Fruit fly (Drosophila melanogaster) whole organism, embryonic: ENCODE results near the gene Pat1.

ENCODE experiments used
- Bdp1 ChIP-seq: fragments of 200-800 bp; sonication (Bioruptor generic); optimal IDR thresholded peaks from 3 replicates; lab custom pipeline; 2016; ENCODE audit warnings: missing biosample characterization, missing genetic modification characterization
- CG1024 ChIP-seq: fragments of 200-800 bp; sonication (Bioruptor generic); IDR thresholded peaks from 2 replicates; pipeline ENCODE4 v1.3.6; 2022; ENCODE audit warnings: missing biosample characterization, missing genetic modification characterization
- CG11247 ChIP-seq: fragments of 200-800 bp; sonication (Bioruptor generic); IDR thresholded peaks from 2 replicates; pipeline ENCODE4 v1.3.6; 2022; ENCODE audit warnings: missing biosample characterization, missing genetic modification characterization
- CG11504 ChIP-seq: fragments of 200-800 bp; sonication (Bioruptor generic); optimal IDR thresholded peaks from 3 replicates; lab custom pipeline; 2019; ENCODE audit warnings: missing biosample characterization, mild to moderate bottlenecking, missing genetic modification characterization, moderate library complexity
- CG12155 ChIP-seq: fragments of 200-800 bp; sonication (Bioruptor generic); optimal IDR thresholded peaks from 3 replicates; lab custom pipeline; 2016; ENCODE audit warnings: missing biosample characterization, missing genetic modification characterization
- CG12236 ChIP-seq: fragments of 200-800 bp; sonication (Bioruptor generic); optimal IDR thresholded peaks from 2 replicates; lab custom pipeline; 2016; ENCODE audit warnings: missing biosample characterization, missing genetic modification characterization
- CG12391 ChIP-seq: fragments of 200-800 bp; sonication (Bioruptor generic); optimal IDR thresholded peaks from 3 replicates; lab custom pipeline; 2018; ENCODE audit warnings: missing biosample characterization, mild to moderate bottlenecking, missing genetic modification characterization, moderate library complexity
- CG12744 ChIP-seq: fragments of 200-800 bp; sonication (Bioruptor generic); optimal IDR thresholded peaks from 2 replicates; lab custom pipeline; 2016; ENCODE audit warnings: missing biosample characterization, missing genetic modification characterization
- CG13123 ChIP-seq: fragments of 200-800 bp; sonication (Bioruptor generic); optimal IDR thresholded peaks from 2 replicates; lab custom pipeline; 2016; ENCODE audit warnings: missing biosample characterization, missing genetic modification characterization
- CG13894 ChIP-seq: fragments of 200-800 bp; sonication (Bioruptor generic); optimal IDR thresholded peaks from 3 replicates; lab custom pipeline; 2018; ENCODE audit warnings: missing biosample characterization, mild to moderate bottlenecking, missing genetic modification characterization, moderate library complexity
- CG14710 ChIP-seq: fragments of 200-800 bp; sonication (Bioruptor generic); optimal IDR thresholded peaks from 3 replicates; lab custom pipeline; 2019; ENCODE audit warnings: missing biosample characterization, mild to moderate bottlenecking, missing genetic modification characterization, moderate library complexity
- CG15011 ChIP-seq: fragments of 200-800 bp; sonication (Bioruptor generic); optimal IDR thresholded peaks from 3 replicates; lab custom pipeline; 2018; ENCODE audit warnings: missing biosample characterization, mild to moderate bottlenecking, missing genetic modification characterization
- CG15073 ChIP-seq: fragments of 200-800 bp; sonication (Bioruptor generic); optimal IDR thresholded peaks from 2 replicates; lab custom pipeline; 2016; ENCODE audit warnings: missing biosample characterization, missing genetic modification characterization
- CG15601 ChIP-seq: fragments of 200-800 bp; sonication (Bioruptor generic); optimal IDR thresholded peaks from 3 replicates; lab custom pipeline; 2019; ENCODE audit warnings: missing biosample characterization, mild to moderate bottlenecking, missing genetic modification characterization, moderate library complexity
- CG1832 ChIP-seq: fragments of 200-800 bp; sonication (Bioruptor generic); optimal IDR thresholded peaks from 2 replicates; lab custom pipeline; 2017; ENCODE audit warnings: missing biosample characterization, mild to moderate bottlenecking, missing genetic modification characterization, inconsistent platforms
- CG2116 ChIP-seq: fragments of 200-800 bp; sonication (Bioruptor generic); optimal IDR thresholded peaks from 3 replicates; lab custom pipeline; 2018; ENCODE audit warnings: missing biosample characterization, mild to moderate bottlenecking, missing genetic modification characterization
- CG4617 ChIP-seq: fragments of 200-800 bp; sonication (Bioruptor generic); optimal IDR thresholded peaks from 3 replicates; lab custom pipeline; 2016; ENCODE audit warnings: missing biosample characterization, missing genetic modification characterization, borderline replicate concordance
- CG6854 ChIP-seq: fragments of 200-800 bp; sonication (Bioruptor generic); optimal IDR thresholded peaks from 3 replicates; lab custom pipeline; 2017; ENCODE audit warnings: missing biosample characterization, mild to moderate bottlenecking, missing genetic modification characterization
- CHES-1-like ChIP-seq: fragments of 200-800 bp; sonication (Bioruptor generic); optimal IDR thresholded peaks from 2 replicates; lab custom pipeline; 2016; ENCODE audit warnings: missing biosample characterization, missing genetic modification characterization
- Dfd ChIP-seq, 2 experiments: fragments of >200 bp; optimal IDR thresholded peaks; 2 replicates each; lab custom pipeline; 2017; ENCODE audit warnings: missing biosample characterization in 2 of 2, missing genetic modification characterization in 2 of 2
- Elba2 ChIP-seq: fragments of 200-800 bp; sonication (Bioruptor generic); optimal IDR thresholded peaks from 3 replicates; lab custom pipeline; 2016; ENCODE audit warnings: missing biosample characterization, missing genetic modification characterization
- H15 ChIP-seq: fragments of 200-800 bp; sonication (Bioruptor generic); IDR thresholded peaks from 3 replicates; pipeline ENCODE4 v1.3.6; 2022; ENCODE audit warnings: missing biosample characterization, missing genetic modification characterization
- Hey ChIP-seq: fragments of 200-800 bp; sonication (Bioruptor generic); optimal IDR thresholded peaks from 3 replicates; lab custom pipeline; 2018; ENCODE audit warnings: missing biosample characterization, mild to moderate bottlenecking, missing genetic modification characterization
- Hr51 ChIP-seq, 2 experiments: fragments of 200-800 bp; sonication (Bioruptor generic); optimal IDR thresholded peaks; 2 replicates in 1 of 2; 3 replicates in 1 of 2; lab custom pipeline; 2016 to 2018; ENCODE audit warnings: missing biosample characterization in 2 of 2, missing genetic modification characterization in 2 of 2, mild to moderate bottlenecking in 1 of 2, moderate library complexity in 1 of 2
- Hsf ChIP-seq: fragments of 200-800 bp; sonication (Bioruptor generic); optimal IDR thresholded peaks from 3 replicates; lab custom pipeline; 2016; ENCODE audit warnings: missing biosample characterization, missing genetic modification characterization
- Lpt ChIP-seq: fragments of >200 bp; optimal IDR thresholded peaks from 2 replicates; lab custom pipeline; 2018; ENCODE audit warnings: missing biosample characterization, missing genetic modification characterization
- Mad ChIP-seq: fragments of 200-800 bp; sonication (Bioruptor generic); optimal IDR thresholded peaks from 2 replicates; lab custom pipeline; 2016; ENCODE audit warnings: missing biosample characterization, missing genetic modification characterization
- Optix ChIP-seq: fragments of 200-800 bp; sonication (Bioruptor generic); IDR thresholded peaks from 3 replicates; pipeline ENCODE4 v1.3.6; 2022; ENCODE audit warnings: missing biosample characterization, missing genetic modification characterization
- Sin3A ChIP-seq: fragments of >200 bp; optimal IDR thresholded peaks from 2 replicates; lab custom pipeline; 2018
- amos ChIP-seq: fragments of 200-800 bp; sonication (Bioruptor generic); IDR thresholded peaks from 2 replicates; pipeline ENCODE4 v1.3.6; 2022; ENCODE audit warnings: missing biosample characterization, missing genetic modification characterization; ENCODE audit not compliant: partially characterized antibody
- ara ChIP-seq: fragments of 200-800 bp; sonication (Bioruptor generic); IDR thresholded peaks from 2 replicates; pipeline ENCODE4 v1.3.6; 2022; ENCODE audit warnings: missing biosample characterization, missing genetic modification characterization
- bigmax ChIP-seq: fragments of 200-800 bp; sonication (Bioruptor generic); optimal IDR thresholded peaks from 2 replicates; lab custom pipeline; 2018; ENCODE audit warnings: missing biosample characterization, mild to moderate bottlenecking, missing genetic modification characterization
- cato ChIP-seq: fragments of 200-800 bp; sonication (Bioruptor generic); optimal IDR thresholded peaks from 2 replicates; lab custom pipeline; 2016; ENCODE audit warnings: missing biosample characterization, missing genetic modification characterization, borderline replicate concordance
- ci ChIP-seq: fragments of 200-800 bp; sonication (Bioruptor generic); IDR thresholded peaks from 3 replicates; pipeline ENCODE4 v1.3.6; 2022; ENCODE audit warnings: missing biosample characterization, missing genetic modification characterization
- disco-r ChIP-seq: fragments of 200-800 bp; sonication (Bioruptor generic); optimal IDR thresholded peaks from 2 replicates; lab custom pipeline; 2016; ENCODE audit warnings: missing biosample characterization, missing genetic modification characterization
- dmrt99B ChIP-seq: fragments of 200-800 bp; sonication (Bioruptor generic); optimal IDR thresholded peaks from 2 replicates; lab custom pipeline; 2018; ENCODE audit warnings: missing biosample characterization, mild to moderate bottlenecking, missing genetic modification characterization, moderate library complexity
- fd3F ChIP-seq: fragments of 200-800 bp; sonication (Bioruptor generic); optimal IDR thresholded peaks from 2 replicates; lab custom pipeline; 2018; ENCODE audit warnings: missing biosample characterization, mild to moderate bottlenecking, missing genetic modification characterization, moderate library complexity
- jing ChIP-seq: fragments of 200-800 bp; sonication (Bioruptor generic); optimal IDR thresholded peaks from 2 replicates; lab custom pipeline; 2018; ENCODE audit warnings: missing biosample characterization, mild to moderate bottlenecking, missing genetic modification characterization
- nerfin-2 ChIP-seq: fragments of 200-800 bp; sonication (Bioruptor generic); IDR thresholded peaks from 2 replicates; pipeline ENCODE4 v1.3.6; 2022; ENCODE audit warnings: missing biosample characterization, missing genetic modification characterization; ENCODE audit not compliant: partially characterized antibody
- odd ChIP-seq: fragments of 200-800 bp; sonication (Bioruptor generic); optimal IDR thresholded peaks from 2 replicates; lab custom pipeline; 2017; ENCODE audit warnings: missing biosample characterization, mild to moderate bottlenecking, missing genetic modification characterization
- phol ChIP-seq: fragments of 200-800 bp; sonication (Bioruptor generic); optimal IDR thresholded peaks from 3 replicates; lab custom pipeline; 2018; ENCODE audit warnings: missing biosample characterization, mild to moderate bottlenecking, missing genetic modification characterization, moderate library complexity
- slp2 ChIP-seq: fragments of 200-800 bp; sonication (Bioruptor generic); optimal IDR thresholded peaks from 2 replicates; lab custom pipeline; 2016; ENCODE audit warnings: missing biosample characterization, missing genetic modification characterization
- tio ChIP-seq: fragments of 200-800 bp; sonication (Bioruptor generic); optimal IDR thresholded peaks from 2 replicates; lab custom pipeline; 2017; ENCODE audit warnings: missing biosample characterization, missing genetic modification characterization, inconsistent platforms
- toy ChIP-seq: fragments of 200-800 bp; sonication (Bioruptor generic); IDR thresholded peaks from 2 replicates; pipeline ENCODE4 v1.3.6; 2022; ENCODE audit warnings: missing biosample characterization, missing genetic modification characterization
- zfh1 ChIP-seq: fragments of 200-800 bp; sonication (Bioruptor generic); IDR thresholded peaks from 3 replicates; pipeline ENCODE4 v1.3.6; 2022; ENCODE audit warnings: missing biosample characterization, missing genetic modification characterization

Gene Pat1

DNA sequence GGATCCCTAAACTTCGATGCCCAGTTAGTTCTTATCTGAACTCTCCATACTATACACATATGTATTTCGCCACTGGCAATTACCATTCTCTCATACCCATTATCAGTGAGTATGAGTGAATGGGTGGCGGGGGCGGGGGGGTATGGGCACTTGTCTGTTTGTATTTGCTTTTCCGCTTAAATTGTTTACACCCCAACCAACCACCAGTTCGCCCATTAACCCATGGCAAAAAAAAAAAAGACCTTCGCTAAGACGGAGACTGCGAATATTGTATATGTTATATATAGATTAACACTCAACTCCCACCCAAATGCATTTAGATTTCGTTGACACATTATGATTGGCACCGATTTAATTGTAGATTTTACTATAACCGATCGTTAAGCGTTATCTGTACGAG lies 1.5 kb downstream of the Pat1 start (continued):
- TF ChIP-seq Hey (tag; lab: Kevin White, UChicago) (peak; percentile 12), CG13894 (tag; lab: Kevin White, UChicago) (peak; percentile 14), bigmax (no peak), CG13123 (GFP tag; lab: Kevin White, UChicago) (no peak), CG15011 (GFP tag; lab: Kevin White, UChicago) (peak; percentile 27), Bdp1 (GFP tag; lab: Kevin White, UChicago) (no peak), jing (GFP tag; lab: Kevin White, UChicago) (no peak), tio (GFP tag; lab: Kevin White, UChicago) (no peak), Sin3A (lab: Kevin White, UChicago) (no peak), Hr51 (GFP tag; optimal IDR thresholded peaks at IDR 0.05; lab: Kevin White, UChicago) (no peak), toy (no peak), Dfd (GFP tag; optimal IDR thresholded peaks at IDR 0.05; lab: Kevin White, UChicago) (no peak), CG1024 (GFP tag; lab: Robert Waterston, UW) (no peak), CG4617 (GFP tag; lab: Kevin White, UChicago) (no peak), CHES-1-like (GFP tag; lab: Kevin White, UChicago) (no peak), slp2 (no peak), Optix (GFP tag; lab: Robert Waterston, UW) (no peak), Lpt (GFP tag; lab: Kevin White, UChicago) (no peak), CG15073 (GFP tag; lab: Kevin White, UChicago) (no peak), Hsf (no peak), CG14710 (tag; lab: Kevin White, UChicago) (no peak), CG12391 (tag; lab: Kevin White, UChicago) (no peak), ci (GFP tag; lab: Robert Waterston, UW) (peak; percentile 22; the same call in 1 of the 3 replicates), dmrt99B (tag; lab: Kevin White, UChicago) (no peak), CG15601 (tag; lab: Kevin White, UChicago) (no peak), CG11504 (tag; lab: Kevin White, UChicago) (peak; percentile 1), phol (tag; lab: Kevin White, UChicago) (no peak), disco-r (GFP tag; lab: Kevin White, UChicago) (no peak), CG11247 (GFP tag; lab: Robert Waterston, UW) (no peak), odd (GFP tag; lab: Kevin White, UChicago) (peak; percentile 20), zfh1 (GFP tag; lab: Robert Waterston, UW) (no peak), CG6854 (GFP tag; lab: Kevin White, UChicago) (no peak), Mad (GFP tag; lab: Kevin White, UChicago) (no peak), CG1832 (GFP tag; lab: Kevin White, UChicago) (no peak), ara (GFP tag; lab: Robert Waterston, UW) (no peak), CG12155 (GFP tag; lab: Kevin White, UChicago) (no peak), CG2116 (GFP tag; lab: Kevin White, UChicago) (no peak), CG12236 (GFP tag; lab: Kevin White, UChicago) (no peak), amos (GFP tag; lab: Robert Waterston, UW) (no peak), Elba2 (GFP tag; lab: Kevin White, UChicago) (no peak), fd3F (GFP tag; lab: Kevin White, UChicago) (no peak), cato (GFP tag; lab: Kevin White, UChicago) (no peak), nerfin-2 (GFP tag; lab: Robert Waterston, UW) (no peak), H15 (GFP tag; lab: Robert Waterston, UW) (no peak), CG12744 (GFP tag; lab: Kevin White, UChicago) (no peak)
- TF ChIP-seq, all 482 proteins: peak for 79
